Worm (Caenorhabditis elegans) whole organism, late embryonic: ENCODE measurements around the gene gly-12.

ENCODE experiments used
- C08G9.2 ChIP-seq: sonication (generic microtip); optimal IDR thresholded peaks from 2 replicates; lab custom pipeline; 2016; ENCODE audit warnings: mild to moderate bottlenecking, missing genetic modification characterization, moderate library complexity, missing compliant biosample characterization
- C38D4.7 ChIP-seq: fragments of 200-800 bp; sonication (Bioruptor generic); optimal IDR thresholded peaks from 2 replicates; lab custom pipeline; 2018; ENCODE audit warnings: mild to moderate bottlenecking, missing genetic modification characterization, moderate library complexity, missing compliant biosample characterization
- F13H6.1 ChIP-seq: sonication (generic microtip); optimal IDR thresholded peaks from 2 replicates; lab custom pipeline; 2016; ENCODE audit warnings: missing genetic modification characterization, missing compliant biosample characterization
- K02D7.2 ChIP-seq: sonication (generic microtip); optimal IDR thresholded peaks from 2 replicates; lab custom pipeline; 2017; ENCODE audit warnings: mild to moderate bottlenecking, missing genetic modification characterization, missing compliant biosample characterization
- K09A11.1 ChIP-seq: sonication (generic microtip); optimal IDR thresholded peaks from 2 replicates; lab custom pipeline; 2017; ENCODE audit warnings: antibody characterized with exemption, mild to moderate bottlenecking, missing genetic modification characterization, missing compliant biosample characterization; ENCODE audit not compliant: insufficient read depth
- ahr-1 ChIP-seq: sonication (generic microtip); optimal IDR thresholded peaks from 2 replicates; lab custom pipeline; 2016; ENCODE audit warnings: missing genetic modification characterization, missing compliant biosample characterization
- ceh-19 ChIP-seq: fragments of 200-800 bp; sonication (Bioruptor generic); optimal IDR thresholded peaks from 2 replicates; lab custom pipeline; 2018; ENCODE audit warnings: mild to moderate bottlenecking, missing genetic modification characterization, missing compliant biosample characterization
- ceh-30 ChIP-seq: fragments of 150-350 bp; optimal IDR thresholded peaks from 2 replicates; lab custom pipeline; 2014; ENCODE audit warnings: missing biosample characterization, missing genetic modification characterization
- ceh-34 ChIP-seq: sonication (generic microtip); optimal IDR thresholded peaks from 2 replicates; lab custom pipeline; 2016; ENCODE audit warnings: mild to moderate bottlenecking, missing genetic modification characterization, missing compliant biosample characterization
- ceh-48 ChIP-seq: sonication (generic microtip); optimal IDR thresholded peaks from 2 replicates; lab custom pipeline; 2016; ENCODE audit warnings: missing genetic modification characterization, inconsistent platforms, missing compliant biosample characterization
- ceh-6 ChIP-seq: fragments of 200-800 bp; sonication (Bioruptor generic); optimal IDR thresholded peaks from 2 replicates; lab custom pipeline; 2018; ENCODE audit warnings: mild to moderate bottlenecking, missing genetic modification characterization, missing compliant biosample characterization
- elt-2 ChIP-seq: sonication (generic microtip); optimal IDR thresholded peaks from 2 replicates; lab custom pipeline; 2016; ENCODE audit warnings: missing genetic modification reagents, missing genetic modification characterization, missing compliant biosample characterization
- ets-4 ChIP-seq: sonication (generic microtip); optimal IDR thresholded peaks from 2 replicates; lab custom pipeline; 2016; ENCODE audit warnings: missing genetic modification characterization, missing compliant biosample characterization
- eyg-1 ChIP-seq: sonication (generic microtip); optimal IDR thresholded peaks from 2 replicates; lab custom pipeline; 2016; ENCODE audit warnings: missing genotype, missing genetic modification characterization, missing compliant biosample characterization
- fkh-10 ChIP-seq: fragments of 150-350 bp; optimal IDR thresholded peaks from 2 replicates; lab custom pipeline; 2014; ENCODE audit warnings: missing biosample characterization, missing genetic modification reagents, missing genetic modification characterization
- fkh-6 ChIP-seq: sonication (generic microtip); optimal IDR thresholded peaks from 2 replicates; lab custom pipeline; 2016; ENCODE audit warnings: missing genetic modification characterization, missing compliant biosample characterization
- gmeb-2 ChIP-seq: sonication (generic microtip); optimal IDR thresholded peaks from 2 replicates; lab custom pipeline; 2016; ENCODE audit warnings: missing genetic modification characterization, inconsistent platforms, missing compliant biosample characterization
- hlh-15 ChIP-seq: sonication (generic microtip); optimal IDR thresholded peaks from 2 replicates; lab custom pipeline; 2016; ENCODE audit warnings: missing genetic modification characterization, missing compliant biosample characterization
- hlh-30 ChIP-seq: sonication (generic microtip); optimal IDR thresholded peaks from 2 replicates; lab custom pipeline; 2017; ENCODE audit warnings: antibody characterized with exemption, missing genetic modification characterization, missing compliant biosample characterization; ENCODE audit not compliant: insufficient read depth
- hlh-6 ChIP-seq: sonication (generic microtip); optimal IDR thresholded peaks from 2 replicates; lab custom pipeline; 2016; ENCODE audit warnings: missing genotype, missing genetic modification characterization, missing compliant biosample characterization
- lim-6 ChIP-seq: sonication (generic microtip); optimal IDR thresholded peaks from 2 replicates; lab custom pipeline; 2016; ENCODE audit warnings: missing genetic modification characterization, missing compliant biosample characterization
- mec-3 ChIP-seq: sonication (generic microtip); optimal IDR thresholded peaks from 2 replicates; lab custom pipeline; 2016; ENCODE audit warnings: borderline replicate concordance, missing genetic modification characterization, missing compliant biosample characterization
- nhr-232 ChIP-seq: sonication (generic microtip); optimal IDR thresholded peaks from 2 replicates; lab custom pipeline; 2016; ENCODE audit warnings: missing genetic modification characterization, missing compliant biosample characterization
- npax-4 ChIP-seq: sonication (generic microtip); optimal IDR thresholded peaks from 2 replicates; lab custom pipeline; 2016; ENCODE audit warnings: missing genetic modification characterization, missing compliant biosample characterization
- pax-1 ChIP-seq: fragments of 150-350 bp; optimal IDR thresholded peaks from 2 replicates; lab custom pipeline; 2014; ENCODE audit warnings: missing biosample characterization, missing genetic modification characterization
- pha-4 ChIP-seq: fragments of 150-350 bp; optimal IDR thresholded peaks from 2 replicates; lab custom pipeline; 2018; ENCODE audit warnings: missing biosample characterization, missing genetic modification reagents, missing genetic modification characterization
- pros-1 ChIP-seq: fragments of 150-350 bp; optimal IDR thresholded peaks from 2 replicates; lab custom pipeline; 2014; ENCODE audit warnings: missing biosample characterization, missing genetic modification reagents, missing genetic modification characterization
- rnt-1 ChIP-seq: sonication (generic microtip); optimal IDR thresholded peaks from 2 replicates; lab custom pipeline; 2016; ENCODE audit warnings: missing genetic modification characterization, missing compliant biosample characterization
- sdc-2 ChIP-seq: sonication (generic microtip); optimal IDR thresholded peaks from 2 replicates; lab custom pipeline; 2016; ENCODE audit warnings: missing genotype, missing genetic modification characterization, missing compliant biosample characterization
- syd-9 ChIP-seq: sonication (generic microtip); optimal IDR thresholded peaks from 2 replicates; lab custom pipeline; 2016; ENCODE audit warnings: mild to moderate bottlenecking, missing genetic modification characterization, moderate library complexity, missing compliant biosample characterization
- ttx-3 ChIP-seq: sonication (generic microtip); optimal IDR thresholded peaks from 2 replicates; lab custom pipeline; 2016; ENCODE audit warnings: missing genetic modification reagents, missing genetic modification characterization, missing compliant biosample characterization
- unc-3 ChIP-seq, 2 experiments: fragments of 200-800 bp in 1 of 2; sonication (Bioruptor generic) in 1 of 2; sonication (generic microtip) in 1 of 2; conservative IDR thresholded peaks in 1 of 2; optimal IDR thresholded peaks in 1 of 2; 2 replicates each; pipeline versions ENCODE4 v1.3.6 to Lab custom; 2016 to 2022; ENCODE audit warnings: missing compliant biosample characterization in 2 of 2, missing genetic modification characterization in 2 of 2, missing genetic modification reagents in 1 of 2
- unc-86 ChIP-seq: sonication (generic microtip); optimal IDR thresholded peaks from 2 replicates; lab custom pipeline; 2016; ENCODE audit warnings: missing genetic modification characterization, missing compliant biosample characterization
- zip-5 ChIP-seq: sonication (generic microtip); optimal IDR thresholded peaks from 2 replicates; lab custom pipeline; 2016; ENCODE audit warnings: missing genetic modification characterization, missing compliant biosample characterization
- ztf-16 ChIP-seq: sonication (generic microtip); optimal IDR thresholded peaks from 2 replicates; lab custom pipeline; 2017; ENCODE audit warnings: missing genetic modification characterization, missing compliant biosample characterization

Gene gly-12

ce11 chrX:7478948-7479347, 6.7 kb upstream of the gly-12 start, which contains the start of gene mek-1:
Gene mek-1, plus strand, starts transcription at chrX:7479248.
- TF ChIP-seq nhr-232 = no peak
- no peak for TF ChIP-seq unc-86 (tag; lab: Kevin White, UChicago)
- TF ChIP-seq ceh-30 (tag; lab: Kevin White, UChicago) = no peak
- TF ChIP-seq ceh-19 (GFP tag; lab: Kevin White, UChicago) = no peak
- no peak for TF ChIP-seq C08G9.2
- no peak for TF ChIP-seq F13H6.1 (tag; lab: Kevin White, UChicago)
- TF ChIP-seq K02D7.2 = no peak
- TF ChIP-seq zip-5 (tag; lab: Kevin White, UChicago) = no peak
- TF ChIP-seq, all 69 proteins: peak for 0

ce11 chrX:7480756-7481155, 4.9 kb upstream of the gly-12 start, which contains the start of gene F48E3.9:
Gene F48E3.9, plus strand, starts transcription at chrX:7481056.
- no peak for TF ChIP-seq pax-1 (tag; lab: Kevin White, UChicago)
- no peak for TF ChIP-seq pros-1 (tag; lab: Kevin White, UChicago)
- TF ChIP-seq ceh-34 (tag; lab: Kevin White, UChicago) = no peak
- TF ChIP-seq elt-2 (tag; lab: Kevin White, UChicago) = no peak
- no peak for TF ChIP-seq C38D4.7 (GFP tag; lab: Kevin White, UChicago)
- TF ChIP-seq ceh-30 (tag; lab: Kevin White, UChicago) = no peak
- TF ChIP-seq gmeb-2 (tag; lab: Kevin White, UChicago) = no peak
- no peak for TF ChIP-seq zip-5 (tag; lab: Kevin White, UChicago)
- no peak for TF ChIP-seq ets-4 (tag; lab: Kevin White, UChicago)
- TF ChIP-seq eyg-1 (tag; lab: Kevin White, UChicago) = no peak
- no peak for TF ChIP-seq fkh-10 (GFP tag; lab: Kevin White, UChicago)
- TF ChIP-seq hlh-30 (tag; lab: Kevin White, UChicago) = no peak
- no peak for TF ChIP-seq K09A11.1 (tag; lab: Kevin White, UChicago)
- no peak for TF ChIP-seq ceh-48
- TF ChIP-seq mec-3 (tag; lab: Kevin White, UChicago) = no peak
- TF ChIP-seq pha-4 (tag; lab: Kevin White, UChicago) = no peak
- TF ChIP-seq, all 69 proteins: peak for 0

ce11 chrX:7491521-7491920, 5.9 kb downstream of the gly-12 start:
- TF ChIP-seq ttx-3 (tag; lab: Kevin White, UChicago) = no peak
- TF ChIP-seq ceh-6 (GFP tag; lab: Kevin White, UChicago) = no peak
- TF ChIP-seq elt-2 (tag; lab: Kevin White, UChicago) = no peak
- TF ChIP-seq sdc-2 (tag; lab: Kevin White, UChicago) = no peak
- TF ChIP-seq ets-4 (tag; lab: Kevin White, UChicago) = no peak
- TF ChIP-seq fkh-6 = no peak
- no peak for TF ChIP-seq lim-6 (tag; lab: Kevin White, UChicago)
- no peak for TF ChIP-seq pros-1 (tag; lab: Kevin White, UChicago)
- TF ChIP-seq npax-4 (tag; lab: Kevin White, UChicago) = no peak
- no peak for TF ChIP-seq hlh-6 (tag; lab: Kevin White, UChicago)
- TF ChIP-seq ahr-1 (tag; lab: Kevin White, UChicago) = no peak
- TF ChIP-seq unc-3 (GFP tag; conservative IDR thresholded peaks at IDR 0.05; lab: Robert Waterston, UW) = no peak
- TF ChIP-seq unc-3 (tag; optimal IDR thresholded peaks at IDR 0.05; lab: Kevin White, UChicago) = no peak

ce11 chrX:7493020-7493419, 7.4 kb downstream of the gly-12 start, which contains the start of gene F48E3.2:
Gene F48E3.2, minus strand, starts transcription at chrX:7493120.
- no peak for TF ChIP-seq fkh-6
- TF ChIP-seq nhr-232 = no peak
- no peak for TF ChIP-seq K02D7.2
- no peak for TF ChIP-seq syd-9 (tag; lab: Kevin White, UChicago)

ce11 chrX:7495491-7495890, 9.8 kb downstream of the gly-12 start, which contains the start of gene try-14:
Gene try-14, minus strand, starts transcription at chrX:7495591.
- TF ChIP-seq hlh-30 (tag; lab: Kevin White, UChicago) (no peak), unc-3 (GFP tag; conservative IDR thresholded peaks at IDR 0.05; lab: Robert Waterston, UW) (no peak), unc-3 (tag; optimal IDR thresholded peaks at IDR 0.05; lab: Kevin White, UChicago) (no peak), rnt-1 (tag; lab: Kevin White, UChicago) (no peak), hlh-15 (tag; lab: Kevin White, UChicago) (no peak), ztf-16 (no peak)
- TF ChIP-seq, all 69 proteins: peak for 0
